Fruit fly (Drosophila melanogaster) whole organism, pupa: ENCODE results near the gene CG15570.

Source experiments
- CG10348 ChIP-seq: fragments of 200-800 bp; sonication (Bioruptor generic); IDR thresholded peaks from 2 replicates; pipeline ENCODE4 v1.3.6; 2022; ENCODE audit warnings: missing biosample characterization, missing genetic modification characterization
- CG12605 ChIP-seq: fragments of 200-800 bp; sonication (Bioruptor generic); IDR thresholded peaks from 2 replicates; pipeline ENCODE4 v1.3.6; 2022; ENCODE audit warnings: missing biosample characterization, missing genetic modification characterization
- CG13204 ChIP-seq: fragments of 200-800 bp; sonication (Bioruptor generic); optimal IDR thresholded peaks from 2 replicates; lab custom pipeline; 2018; ENCODE audit warnings: missing biosample characterization, mild to moderate bottlenecking, missing genetic modification characterization, moderate library complexity
- CG14655 ChIP-seq: fragments of 200-800 bp; sonication (Bioruptor generic); optimal IDR thresholded peaks from 3 replicates; lab custom pipeline; 2017; ENCODE audit warnings: mild to moderate bottlenecking, missing biosample characterization, missing genetic modification reagents, missing genetic modification characterization
- CG15710 ChIP-seq: fragments of 200-800 bp; sonication (Bioruptor generic); optimal IDR thresholded peaks from 2 replicates; lab custom pipeline; 2018; ENCODE audit warnings: missing biosample characterization, mild to moderate bottlenecking, missing genetic modification characterization, moderate library complexity
- CG17806 ChIP-seq: fragments of 200-800 bp; sonication (Bioruptor generic); optimal IDR thresholded peaks from 2 replicates; lab custom pipeline; 2018; ENCODE audit warnings: missing biosample characterization, mild to moderate bottlenecking, missing genetic modification characterization, moderate library complexity
- CG32121 ChIP-seq: fragments of 200-800 bp; sonication (Bioruptor generic); IDR thresholded peaks from 2 replicates; pipeline ENCODE4 v1.3.6; 2022; ENCODE audit warnings: missing biosample characterization, missing genetic modification characterization
- CG34367 ChIP-seq: fragments of 200-800 bp; sonication (Bioruptor generic); optimal IDR thresholded peaks from 2 replicates; lab custom pipeline; 2018; ENCODE audit warnings: missing biosample characterization, mild to moderate bottlenecking, missing genetic modification characterization
- CG4496 ChIP-seq: fragments of 200-800 bp; sonication (Bioruptor generic); IDR thresholded peaks from 3 replicates; pipeline ENCODE4 v1.3.6; 2022; ENCODE audit warnings: missing biosample characterization, missing genetic modification characterization
- CG8159 ChIP-seq: fragments of 200-800 bp; sonication (Bioruptor generic); optimal IDR thresholded peaks from 3 replicates; lab custom pipeline; 2018; ENCODE audit warnings: missing biosample characterization, mild to moderate bottlenecking, missing genetic modification characterization, moderate library complexity
- CG8301 ChIP-seq: fragments of 200-800 bp; sonication (Bioruptor generic); optimal IDR thresholded peaks from 2 replicates; lab custom pipeline; 2018; ENCODE audit warnings: missing biosample characterization, mild to moderate bottlenecking, missing genetic modification characterization
- CG9948 ChIP-seq: fragments of 200-800 bp; sonication (Bioruptor generic); optimal IDR thresholded peaks from 2 replicates; lab custom pipeline; 2018; ENCODE audit warnings: missing biosample characterization, mild to moderate bottlenecking, missing genetic modification characterization, moderate library complexity
- D1 ChIP-seq: fragments of 200-800 bp; sonication (Bioruptor generic); optimal IDR thresholded peaks from 2 replicates; lab custom pipeline; 2018; ENCODE audit warnings: missing biosample characterization, mild to moderate bottlenecking, missing genetic modification characterization, moderate library complexity
- EcR ChIP-seq: fragments of 200-800 bp; sonication (Bioruptor generic); optimal IDR thresholded peaks from 3 replicates; lab custom pipeline; 2019; ENCODE audit warnings: missing biosample characterization, missing genetic modification characterization, mild to moderate bottlenecking, moderate library complexity, missing genetic modification reagents
- Ets98B ChIP-seq: fragments of 200-800 bp; sonication (Bioruptor generic); IDR thresholded peaks from 2 replicates; pipeline ENCODE4 v1.3.6; 2022; ENCODE audit warnings: missing biosample characterization, missing genetic modification characterization
- Pif1A ChIP-seq: fragments of 200-800 bp; sonication (Bioruptor generic); optimal IDR thresholded peaks from 3 replicates; lab custom pipeline; 2016; ENCODE audit warnings: missing biosample characterization, missing genetic modification characterization
- Pif1B ChIP-seq: fragments of 200-800 bp; sonication (Bioruptor generic); optimal IDR thresholded peaks from 3 replicates; lab custom pipeline; 2016; ENCODE audit warnings: missing biosample characterization, missing genetic modification characterization
- Snoo ChIP-seq: fragments of 200-800 bp; sonication (Bioruptor generic); optimal IDR thresholded peaks from 3 replicates; lab custom pipeline; 2017; ENCODE audit warnings: missing biosample characterization, mild to moderate bottlenecking, missing genetic modification characterization, inconsistent platforms
- fd96Ca ChIP-seq: fragments of 200-800 bp; sonication (Bioruptor generic); IDR thresholded peaks from 3 replicates; pipeline ENCODE4 v1.3.6; 2022; ENCODE audit warnings: missing biosample characterization, missing genetic modification characterization
- gl ChIP-seq: fragments of 200-800 bp; sonication (Bioruptor generic); optimal IDR thresholded peaks from 2 replicates; lab custom pipeline; 2018; ENCODE audit warnings: missing biosample characterization, mild to moderate bottlenecking, missing genetic modification characterization
- rn ChIP-seq: fragments of 200-800 bp; sonication (Bioruptor generic); IDR thresholded peaks from 2 replicates; pipeline ENCODE4 v1.3.6; 2022; ENCODE audit warnings: missing biosample characterization, missing genetic modification characterization

CG15570 gene

dm6 chrX:4206764-4207163, 11.2 kb upstream of the CG15570 start:
- TF ChIP-seq CG17806 (no peak), Pif1A (GFP tag; lab: Kevin White, UChicago) (no peak), Snoo (tag; lab: Kevin White, UChicago) (no peak), Ets98B (GFP tag; lab: Robert Waterston, UW) (no peak), CG10348 (GFP tag; lab: Robert Waterston, UW) (no peak), gl (tag; lab: Kevin White, UChicago) (no peak), CG34367 (tag; lab: Kevin White, UChicago) (no peak), CG13204 (no peak), CG9948 (tag; lab: Kevin White, UChicago) (no peak), CG4496 (no peak), EcR (GFP tag; lab: Kevin White, UChicago) (no peak), CG8301 (no peak)

- TF ChIP-seq CG13204 (no peak), Snoo (tag; lab: Kevin White, UChicago) (no peak), CG4496 (no peak), CG10348 (GFP tag; lab: Robert Waterston, UW) (no peak), fd96Ca (no peak), rn (no peak), CG17806 (no peak), CG8159 (tag; lab: Kevin White, UChicago) (no peak), CG12605 (GFP tag; lab: Robert Waterston, UW) (no peak), CG15710 (tag; lab: Kevin White, UChicago) (no peak), D1 (tag; lab: Kevin White, UChicago) (no peak), CG32121 (GFP tag; lab: Robert Waterston, UW) (no peak), CG34367 (tag; lab: Kevin White, UChicago) (no peak), Pif1B (GFP tag; lab: Kevin White, UChicago) (no peak), CG14655 (GFP tag; lab: Kevin White, UChicago) (no peak), gl (tag; lab: Kevin White, UChicago) (no peak), EcR (GFP tag; lab: Kevin White, UChicago) (no peak), Pif1A (GFP tag; lab: Kevin White, UChicago) (no peak), Ets98B (GFP tag; lab: Robert Waterston, UW) (no peak), CG9948 (tag; lab: Kevin White, UChicago) (no peak)
These were observed 5.2 kb upstream of the CG15570 start, which contains the start of gene CG43288 for dm6 chrX:4212725-4213124. TSS of gene CG43288 (plus strand) at chrX:4213025.

dm6 chrX:4214371-4214770, 3.6 kb upstream of the CG15570 start:
- TF ChIP-seq Snoo (tag; lab: Kevin White, UChicago) (no peak), Pif1B (GFP tag; lab: Kevin White, UChicago) (no peak), CG4496 (no peak), CG8159 (tag; lab: Kevin White, UChicago) (no peak), CG12605 (GFP tag; lab: Robert Waterston, UW) (no peak), CG8301 (no peak), rn (no peak), CG10348 (GFP tag; lab: Robert Waterston, UW) (no peak), CG14655 (GFP tag; lab: Kevin White, UChicago) (no peak), gl (tag; lab: Kevin White, UChicago) (no peak), CG32121 (GFP tag; lab: Robert Waterston, UW) (no peak), CG9948 (tag; lab: Kevin White, UChicago) (no peak), CG34367 (tag; lab: Kevin White, UChicago) (no peak), CG13204 (no peak), fd96Ca (no peak), CG15710 (tag; lab: Kevin White, UChicago) (no peak), EcR (GFP tag; lab: Kevin White, UChicago) (no peak), Ets98B (GFP tag; lab: Robert Waterston, UW) (no peak)
- TF ChIP-seq, all 21 proteins: peak for 0

dm6 chrX:4217294-4217693, 676 bp upstream of the CG15570 start, which contains the start of gene CG15571:
TSS of gene CG15571 (minus strand) at chrX:4217394.
- no peak for TF ChIP-seq EcR (GFP tag; lab: Kevin White, UChicago)
- TF ChIP-seq CG9948 (tag; lab: Kevin White, UChicago), result no peak
- TF ChIP-seq Pif1B (GFP tag; lab: Kevin White, UChicago), result no peak
- TF ChIP-seq CG34367 (tag; lab: Kevin White, UChicago), result no peak
- no peak for TF ChIP-seq D1 (tag; lab: Kevin White, UChicago)

dm6 chrX:4225020-4225419, 7.0 kb downstream of the CG15570 start:
- TF ChIP-seq CG17806 (no peak), EcR (GFP tag; lab: Kevin White, UChicago) (no peak), fd96Ca (no peak), CG15710 (tag; lab: Kevin White, UChicago) (no peak)

- peak; percentile 73 for TF ChIP-seq CG4496
- TF ChIP-seq gl (tag; lab: Kevin White, UChicago), result no peak
These were observed 22.2 kb downstream of the CG15570 start for dm6 chrX:4240146-4240545.

- TF ChIP-seq CG15710 (tag; lab: Kevin White, UChicago), result no peak
- no peak for TF ChIP-seq fd96Ca
- TF ChIP-seq CG9948 (tag; lab: Kevin White, UChicago), result no peak
- no peak for TF ChIP-seq CG17806
- no peak for TF ChIP-seq D1 (tag; lab: Kevin White, UChicago)
- TF ChIP-seq CG8159 (tag; lab: Kevin White, UChicago), result no peak
- no peak for TF ChIP-seq CG10348 (GFP tag; lab: Robert Waterston, UW)
- TF ChIP-seq Pif1B (GFP tag; lab: Kevin White, UChicago), result no peak
- no peak for TF ChIP-seq CG13204
- TF ChIP-seq rn, result no peak
- TF ChIP-seq EcR (GFP tag; lab: Kevin White, UChicago), result no peak
These were observed 24.8 kb downstream of the CG15570 start, which contains the start of gene Femcoat for dm6 chrX:4242726-4243125. TSS of gene Femcoat (minus strand) at chrX:4242826.
